Fruit fly (Drosophila melanogaster) whole organism, prepupa: ENCODE results near the gene CG11356.

ENCODE experiments used
- CG3032 ChIP-seq: fragments of 200-800 bp; optimal IDR thresholded peaks from 2 replicates; lab custom pipeline; 2019; ENCODE audit warnings: missing biosample characterization, mild to moderate bottlenecking, missing genetic modification characterization, moderate library complexity
- CG6808 ChIP-seq: fragments of 200-800 bp; sonication (Bioruptor generic); optimal IDR thresholded peaks from 3 replicates; lab custom pipeline; 2017; ENCODE audit warnings: missing biosample characterization, missing genetic modification characterization, mild to moderate bottlenecking, moderate library complexity, missing genetic modification reagents
- lz ChIP-seq: fragments of 200-800 bp; sonication (Bioruptor generic); optimal IDR thresholded peaks from 3 replicates; lab custom pipeline; 2016; ENCODE audit warnings: missing biosample characterization, missing genetic modification characterization

dm6 chrX:12073637-12074036, 30.0 kb downstream of the CG11356 start:
- TF ChIP-seq CG3032 (tag; lab: Kevin White, UChicago) (no peak), lz (GFP tag; lab: Kevin White, UChicago) (no peak), CG6808 (no peak)
